Worm (Caenorhabditis elegans) whole organism, L3 larva: Measurements from ENCODE around the gene ZK809.5.

ENCODE experiments used
- ama-1 ChIP-seq: fragments of 150-350 bp; optimal IDR thresholded peaks from 2 replicates; lab custom pipeline; 2018
- egl-27 ChIP-seq: sonication (generic microtip); optimal IDR thresholded peaks from 4 replicates; lab custom pipeline; 2017; ENCODE audit warnings: missing biosample characterization, missing genetic modification reagents, missing genetic modification characterization
- elt-3 ChIP-seq, 3 experiments: fragments of 150-350 bp in 1 of 3; sonication (generic microtip) in 2 of 3; optimal IDR thresholded peaks; 2 replicates in 2 of 3; 4 replicates in 1 of 3; lab custom pipeline; 2014 to 2017; ENCODE audit warnings: missing biosample characterization in 3 of 3, missing genetic modification characterization in 3 of 3
- fos-1 ChIP-seq: fragments of 150-350 bp; optimal IDR thresholded peaks from 2 replicates; lab custom pipeline; 2014; ENCODE audit warnings: missing biosample characterization, missing genetic modification characterization
- hmg-11 ChIP-seq: sonication (generic microtip); optimal IDR thresholded peaks from 2 replicates; lab custom pipeline; 2016; ENCODE audit warnings: missing genetic modification characterization, missing compliant biosample characterization
- nhr-12 ChIP-seq: fragments of 150-350 bp; optimal IDR thresholded peaks from 2 replicates; lab custom pipeline; 2014; ENCODE audit warnings: missing biosample characterization, missing genetic modification characterization
- nhr-237 ChIP-seq: fragments of 150-350 bp; optimal IDR thresholded peaks from 2 replicates; lab custom pipeline; 2014; ENCODE audit warnings: missing biosample characterization, missing genetic modification characterization
- nhr-28 ChIP-seq: fragments of 150-350 bp; optimal IDR thresholded peaks from 2 replicates; lab custom pipeline; 2014; ENCODE audit warnings: missing biosample characterization, missing genetic modification characterization
- pha-4 ChIP-seq: fragments of 150-350 bp; optimal IDR thresholded peaks from 2 replicates; lab custom pipeline; 2014; ENCODE audit warnings: missing biosample characterization, missing genetic modification reagents, missing genetic modification characterization
- snpc-4 ChIP-seq: fragments of 150-350 bp; optimal IDR thresholded peaks from 2 replicates; lab custom pipeline; 2014; ENCODE audit warnings: missing biosample characterization, missing genetic modification characterization
- unc-62 ChIP-seq: fragments of 150-350 bp; sonication (generic microtip); optimal IDR thresholded peaks from 4 replicates; lab custom pipeline; 2014; ENCODE audit warnings: missing biosample characterization, missing genetic modification reagents, missing genetic modification characterization

DNA sequence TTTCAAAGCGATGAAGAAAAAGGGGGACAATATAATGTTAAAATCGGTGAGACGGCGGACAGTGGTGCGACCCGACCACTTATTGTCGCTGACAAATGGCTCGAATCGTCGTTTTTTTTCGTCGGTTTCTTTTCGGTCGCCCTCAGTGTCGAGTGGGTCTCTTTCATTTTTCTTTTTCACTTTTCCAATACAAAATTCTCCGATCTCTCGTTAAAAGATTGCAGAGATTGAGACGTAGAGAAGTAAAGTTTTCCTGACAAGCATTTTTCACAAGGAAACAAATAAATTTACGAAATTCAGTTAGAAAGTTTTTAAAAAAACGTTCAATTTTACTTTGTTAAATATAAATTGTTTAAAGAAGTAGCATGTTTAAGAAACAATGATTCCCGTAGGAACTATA is 35.0 kb downstream of the ZK809.5 start:
- TF ChIP-seq nhr-237 (tag; lab: Kevin White, UChicago) (no peak), pha-4 (tag; lab: Kevin White, UChicago) (no peak), ama-1 (lab: Kevin White, UChicago) (no peak), hmg-11 (no peak), unc-62 (GFP tag; lab: Kevin White, UChicago) (no peak), snpc-4 (tag; lab: Kevin White, UChicago) (no peak), fos-1 (tag; lab: Kevin White, UChicago) (no peak), egl-27 (no peak), nhr-12 (tag; lab: Kevin White, UChicago) (no peak), nhr-28 (tag; lab: Kevin White, UChicago) (no peak), elt-3 (tag; optimal IDR thresholded peaks at IDR 0.05; lab: Kevin White, UChicago) (no peak)
